Fruit fly (Drosophila melanogaster) whole organism, embryonic: ENCODE measurements around the gene CG4820.
A peak's percentile ranks its signal among the peaks of the same experiment; 100 is the strongest.

Experiments
- ATbp ChIP-seq: fragments of 200-800 bp; sonication (Bioruptor generic); optimal IDR thresholded peaks from 2 replicates; lab custom pipeline; 2017; ENCODE audit warnings: missing biosample characterization, mild to moderate bottlenecking, missing genetic modification characterization, missing genetic modification reagents
- Antp ChIP-seq: fragments of 200-800 bp; sonication (Bioruptor generic); optimal IDR thresholded peaks from 3 replicates; lab custom pipeline; 2016; ENCODE audit warnings: missing biosample characterization, missing genetic modification characterization
- Blimp-1 ChIP-seq: fragments of 200-800 bp; sonication (Bioruptor generic); optimal IDR thresholded peaks from 3 replicates; lab custom pipeline; 2018; ENCODE audit warnings: missing biosample characterization, missing genetic modification characterization, mild to moderate bottlenecking, moderate library complexity, missing genetic modification reagents
- CG10431 ChIP-seq: fragments of 200-800 bp; sonication (Bioruptor generic); optimal IDR thresholded peaks from 3 replicates; lab custom pipeline; 2018; ENCODE audit warnings: missing biosample characterization, mild to moderate bottlenecking, missing genetic modification characterization
- CG11093 ChIP-seq: fragments of 200-800 bp; sonication (Bioruptor generic); IDR thresholded peaks from 3 replicates; pipeline ENCODE4 v1.3.6; 2022; ENCODE audit warnings: missing biosample characterization, missing genetic modification characterization
- CG11504 ChIP-seq: fragments of 200-800 bp; sonication (Bioruptor generic); optimal IDR thresholded peaks from 3 replicates; lab custom pipeline; 2019; ENCODE audit warnings: missing biosample characterization, mild to moderate bottlenecking, missing genetic modification characterization, moderate library complexity
- CG12104 ChIP-seq: fragments of 200-800 bp; sonication (Bioruptor generic); optimal IDR thresholded peaks from 3 replicates; lab custom pipeline; 2016; ENCODE audit warnings: missing biosample characterization, missing genetic modification characterization
- CG14441 ChIP-seq: fragments of 200-800 bp; sonication (Bioruptor generic); IDR thresholded peaks from 2 replicates; pipeline ENCODE4 v1.3.6; 2022; ENCODE audit warnings: missing biosample characterization, missing genetic modification characterization
- CG14860 ChIP-seq: fragments of 200-800 bp; sonication (Bioruptor generic); IDR thresholded peaks from 3 replicates; pipeline ENCODE4 v1.3.6; 2022; ENCODE audit warnings: missing biosample characterization, missing genetic modification characterization; ENCODE audit not compliant: partially characterized antibody
- CG15269 ChIP-seq: fragments of 200-800 bp; sonication (Bioruptor generic); optimal IDR thresholded peaks from 2 replicates; lab custom pipeline; 2018; ENCODE audit warnings: missing biosample characterization, mild to moderate bottlenecking, missing genetic modification characterization, moderate library complexity
- CG15479 ChIP-seq: fragments of 200-800 bp; sonication (Bioruptor generic); optimal IDR thresholded peaks from 3 replicates; lab custom pipeline; 2019; ENCODE audit warnings: missing biosample characterization, mild to moderate bottlenecking, missing genetic modification characterization, moderate library complexity
- CG15601 ChIP-seq: fragments of 200-800 bp; sonication (Bioruptor generic); optimal IDR thresholded peaks from 3 replicates; lab custom pipeline; 2019; ENCODE audit warnings: missing biosample characterization, mild to moderate bottlenecking, missing genetic modification characterization, moderate library complexity
- CG15696 ChIP-seq: fragments of 200-800 bp; sonication (Bioruptor generic); optimal IDR thresholded peaks from 2 replicates; lab custom pipeline; 2019; ENCODE audit warnings: missing biosample characterization, mild to moderate bottlenecking, missing genetic modification characterization, moderate library complexity
- CG17359 ChIP-seq: fragments of 200-800 bp; sonication (Bioruptor generic); optimal IDR thresholded peaks from 3 replicates; lab custom pipeline; 2018; ENCODE audit warnings: missing biosample characterization, mild to moderate bottlenecking, missing genetic modification characterization, moderate library complexity
- CG17802 ChIP-seq: fragments of 200-800 bp; sonication (Bioruptor generic); optimal IDR thresholded peaks from 2 replicates; lab custom pipeline; 2018; ENCODE audit warnings: missing biosample characterization, mild to moderate bottlenecking, missing genetic modification characterization, moderate library complexity
- CG18476 ChIP-seq: fragments of 200-800 bp; sonication (Bioruptor generic); optimal IDR thresholded peaks from 2 replicates; lab custom pipeline; 2016; ENCODE audit warnings: missing biosample characterization, mild to moderate bottlenecking, missing genetic modification characterization
- CG30020 ChIP-seq: fragments of 200-800 bp; optimal IDR thresholded peaks from 2 replicates; lab custom pipeline; 2019; ENCODE audit warnings: missing biosample characterization, mild to moderate bottlenecking, missing genetic modification characterization, moderate library complexity
- CG31388 ChIP-seq: fragments of 200-800 bp; sonication (Bioruptor generic); optimal IDR thresholded peaks from 2 replicates; lab custom pipeline; 2016; ENCODE audit warnings: missing biosample characterization, missing genetic modification characterization
- CG4730 ChIP-seq: fragments of 200-800 bp; sonication (Bioruptor generic); IDR thresholded peaks from 2 replicates; pipeline ENCODE4 v1.3.6; 2022; ENCODE audit warnings: missing biosample characterization, missing genetic modification characterization
- CG6254 ChIP-seq: fragments of 200-800 bp; sonication (Bioruptor generic); optimal IDR thresholded peaks from 3 replicates; lab custom pipeline; 2017; ENCODE audit warnings: mild to moderate bottlenecking, missing biosample characterization, missing genetic modification reagents, missing genetic modification characterization
- CG8388 ChIP-seq: fragments of 200-800 bp; sonication (Bioruptor generic); optimal IDR thresholded peaks from 2 replicates; lab custom pipeline; 2019; ENCODE audit warnings: missing biosample characterization, mild to moderate bottlenecking, missing genetic modification characterization, moderate library complexity
- Deaf1 ChIP-seq: fragments of 200-800 bp; optimal IDR thresholded peaks from 3 replicates; lab custom pipeline; 2019; ENCODE audit warnings: missing biosample characterization, mild to moderate bottlenecking, missing genetic modification characterization, moderate library complexity
- Gsc ChIP-seq: fragments of 200-800 bp; sonication (Bioruptor generic); IDR thresholded peaks from 2 replicates; pipeline ENCODE4 v1.3.6; 2022; ENCODE audit warnings: missing biosample characterization, missing genetic modification characterization
- HLH3B ChIP-seq: fragments of 200-800 bp; sonication (Bioruptor generic); IDR thresholded peaks from 2 replicates; pipeline ENCODE4 v1.3.6; 2022; ENCODE audit warnings: missing biosample characterization, missing genetic modification characterization
- Kr ChIP-seq: fragments of 200-800 bp; sonication (Bioruptor generic); optimal IDR thresholded peaks from 2 replicates; lab custom pipeline; 2017; ENCODE audit warnings: missing biosample characterization, mild to moderate bottlenecking, missing genetic modification characterization
- Mrtf ChIP-seq: fragments of 200-800 bp; sonication (Bioruptor generic); IDR thresholded peaks from 3 replicates; pipeline ENCODE4 v1.3.6; 2022; ENCODE audit warnings: missing biosample characterization, missing genetic modification characterization
- NFAT ChIP-seq: fragments of 200-800 bp; sonication (Bioruptor generic); IDR thresholded peaks from 2 replicates; pipeline ENCODE4 v1.3.6; 2022; ENCODE audit warnings: missing biosample characterization, missing genetic modification characterization
- PHDP ChIP-seq: fragments of 200-800 bp; sonication (Bioruptor generic); optimal IDR thresholded peaks from 3 replicates; lab custom pipeline; 2018; ENCODE audit warnings: missing biosample characterization, mild to moderate bottlenecking, missing genetic modification characterization, moderate library complexity
- Pdp1 ChIP-seq, 2 experiments: fragments of 200-800 bp; sonication (Bioruptor generic); optimal IDR thresholded peaks; 3 replicates each; lab custom pipeline; 2016; ENCODE audit warnings: missing biosample characterization in 2 of 2, missing genetic modification characterization in 2 of 2, mild to moderate bottlenecking in 1 of 2, moderate library complexity in 1 of 2
- Ptx1 ChIP-seq: fragments of 200-800 bp; sonication (Bioruptor generic); IDR thresholded peaks from 2 replicates; pipeline ENCODE4 v1.3.6; 2022; ENCODE audit warnings: missing biosample characterization, missing genetic modification characterization
- Ravus ChIP-seq: fragments of 200-800 bp; sonication (Bioruptor generic); IDR thresholded peaks from 2 replicates; pipeline ENCODE4 v1.3.6; 2022; ENCODE audit warnings: missing biosample characterization, missing genetic modification characterization
- Xbp1 ChIP-seq: fragments of 200-800 bp; sonication (Bioruptor generic); optimal IDR thresholded peaks from 3 replicates; lab custom pipeline; 2016; ENCODE audit warnings: missing biosample characterization, mild to moderate bottlenecking, missing genetic modification characterization
- ab ChIP-seq: fragments of 200-800 bp; sonication (Bioruptor generic); optimal IDR thresholded peaks from 2 replicates; lab custom pipeline; 2016; ENCODE audit warnings: missing biosample characterization, missing genetic modification characterization
- br ChIP-seq: fragments of >200 bp; optimal IDR thresholded peaks from 2 replicates; lab custom pipeline; 2017
- cad ChIP-seq: fragments of >200 bp; optimal IDR thresholded peaks from 2 replicates; lab custom pipeline; 2017; ENCODE audit warnings: missing biosample characterization, missing genetic modification characterization
- klu ChIP-seq: fragments of 200-800 bp; sonication (Bioruptor generic); IDR thresholded peaks from 2 replicates; pipeline ENCODE4 v1.3.6; 2022; ENCODE audit warnings: missing biosample characterization, missing genetic modification characterization
- lab ChIP-seq: fragments of 200-800 bp; sonication (Bioruptor generic); optimal IDR thresholded peaks from 3 replicates; lab custom pipeline; 2017; ENCODE audit warnings: missing biosample characterization, missing genetic modification characterization, mild to moderate bottlenecking, moderate library complexity, missing genetic modification reagents
- nerfin-1 ChIP-seq: fragments of 200-800 bp; sonication (Bioruptor generic); optimal IDR thresholded peaks from 3 replicates; lab custom pipeline; 2019; ENCODE audit warnings: missing biosample characterization, mild to moderate bottlenecking, missing genetic modification characterization, moderate library complexity
- pb ChIP-seq: fragments of 200-800 bp; sonication (Bioruptor generic); optimal IDR thresholded peaks from 3 replicates; lab custom pipeline; 2016; ENCODE audit warnings: missing biosample characterization, missing genetic modification characterization
- pfk ChIP-seq: fragments of 200-800 bp; sonication (Bioruptor generic); optimal IDR thresholded peaks from 2 replicates; lab custom pipeline; 2018; ENCODE audit warnings: missing biosample characterization, mild to moderate bottlenecking, missing genetic modification characterization, moderate library complexity
- prd ChIP-seq, 3 experiments: fragments of >200 bp in 2 of 3; fragments of 200-800 bp in 1 of 3; sonication (Bioruptor generic) in 1 of 3; optimal IDR thresholded peaks in 2 of 3; IDR thresholded peaks in 1 of 3; 2 replicates in 2 of 3; 3 replicates in 1 of 3; pipeline versions ENCODE4 v1.3.6 to Lab custom; 2017 to 2022; ENCODE audit warnings: missing biosample characterization in 1 of 3, missing genetic modification characterization in 1 of 3
- pum ChIP-seq: fragments of 200-800 bp; sonication (Bioruptor generic); optimal IDR thresholded peaks from 2 replicates; lab custom pipeline; 2016; ENCODE audit warnings: missing biosample characterization, missing genetic modification characterization
- ranshi ChIP-seq: fragments of 200-800 bp; sonication (Bioruptor generic); IDR thresholded peaks from 2 replicates; pipeline ENCODE4 v1.3.6; 2022; ENCODE audit warnings: missing biosample characterization, missing genetic modification characterization
- schlank ChIP-seq: fragments of 200-800 bp; sonication (Bioruptor generic); optimal IDR thresholded peaks from 2 replicates; lab custom pipeline; 2018; ENCODE audit warnings: missing biosample characterization, mild to moderate bottlenecking, missing genetic modification characterization
- sob ChIP-seq: fragments of 200-800 bp; sonication (Bioruptor generic); IDR thresholded peaks from 2 replicates; pipeline ENCODE4 v1.3.6; 2022; ENCODE audit warnings: missing biosample characterization, missing genetic modification characterization
- stc ChIP-seq: fragments of 200-800 bp; sonication (Bioruptor generic); IDR thresholded peaks from 2 replicates; pipeline ENCODE4 v1.3.6; 2022; ENCODE audit warnings: missing biosample characterization, missing genetic modification characterization
- tap ChIP-seq: fragments of 200-800 bp; optimal IDR thresholded peaks from 3 replicates; lab custom pipeline; 2019; ENCODE audit warnings: missing biosample characterization, mild to moderate bottlenecking, missing genetic modification characterization, moderate library complexity
- tio ChIP-seq: fragments of 200-800 bp; sonication (Bioruptor generic); optimal IDR thresholded peaks from 2 replicates; lab custom pipeline; 2017; ENCODE audit warnings: missing biosample characterization, missing genetic modification characterization, inconsistent platforms
- trem ChIP-seq: fragments of 200-800 bp; optimal IDR thresholded peaks from 3 replicates; lab custom pipeline; 2019; ENCODE audit warnings: missing biosample characterization, mild to moderate bottlenecking, missing genetic modification characterization, moderate library complexity
- twi ChIP-seq: fragments of 200-800 bp; optimal IDR thresholded peaks from 2 replicates; lab custom pipeline; 2019; ENCODE audit warnings: missing biosample characterization, mild to moderate bottlenecking, missing genetic modification characterization, moderate library complexity

CG4820 gene

dm6 chr3R:11226496-11226895, 10.2 kb downstream of the CG4820 start, which contains the start of gene CG17726 (continued):
- TF ChIP-seq Mrtf (peak; percentile 96), CG10431 (GFP tag; lab: Kevin White, UChicago) (peak; percentile 91), CG15696 (tag; lab: Kevin White, UChicago) (peak; percentile 96), CG11504 (tag; lab: Kevin White, UChicago) (peak; percentile 95), HLH3B (peak; percentile 99), CG8388 (GFP tag; lab: Kevin White, UChicago) (peak; percentile 98), tap (tag; lab: Kevin White, UChicago) (peak; percentile 98), CG31388 (GFP tag; lab: Kevin White, UChicago) (peak; percentile 97), pb (GFP tag; lab: Kevin White, UChicago) (peak; percentile 57), Antp (GFP tag; lab: Kevin White, UChicago) (peak; percentile 80), lab (GFP tag; lab: Kevin White, UChicago) (no peak), nerfin-1 (tag; lab: Kevin White, UChicago) (peak; percentile 93), CG15601 (peak; percentile 97), Pdp1 (GFP tag; optimal IDR thresholded peaks at IDR 0.05; lab: Kevin White, UChicago) (peak; percentile 90 to 95), klu (GFP tag; lab: Robert Waterston, UW) (peak; percentile 92), pfk (GFP tag; lab: Kevin White, UChicago) (no peak), Ptx1 (GFP tag; lab: Robert Waterston, UW) (peak; percentile 98), ab (peak; percentile 27), stc (GFP tag; lab: Robert Waterston, UW) (peak; percentile 99), CG18476 (GFP tag; lab: Kevin White, UChicago) (peak; percentile 96), trem (tag; lab: Kevin White, UChicago) (peak; percentile 99), PHDP (tag; lab: Kevin White, UChicago) (peak; percentile 99), sob (GFP tag; lab: Robert Waterston, UW) (peak; percentile 97), Xbp1 (GFP tag; lab: Kevin White, UChicago) (peak; percentile 98), prd (optimal IDR thresholded peaks at IDR 0.05; lab: Kevin White, UChicago) (no peak), prd (GFP tag; IDR thresholded peaks at IDR 0.05; lab: Robert Waterston, UW) (peak; percentile 99), ranshi (peak; percentile 98), CG17359 (tag; lab: Kevin White, UChicago) (peak; percentile 98), CG12104 (GFP tag; lab: Kevin White, UChicago) (peak; percentile 89), CG17802 (peak; percentile 69), cad (GFP tag; lab: Kevin White, UChicago) (no peak), ATbp (GFP tag; lab: Kevin White, UChicago) (peak; percentile 95), CG14860 (GFP tag; lab: Robert Waterston, UW) (no peak), tio (no peak), CG15269 (tag; lab: Kevin White, UChicago) (peak; percentile 98), Gsc (GFP tag; lab: Robert Waterston, UW) (peak; percentile 86), br (lab: Kevin White, UChicago) (no peak), CG4730 (peak; percentile 98), Kr (no peak), Deaf1 (tag; lab: Kevin White, UChicago) (peak; percentile 85), CG6254 (GFP tag; lab: Kevin White, UChicago) (peak; percentile 92), pum (GFP tag; lab: Kevin White, UChicago) (peak; percentile 88), CG15479 (GFP tag; lab: Kevin White, UChicago) (peak; percentile 65), CG30020 (tag; lab: Kevin White, UChicago) (peak; percentile 87), Ravus (GFP tag; lab: Robert Waterston, UW) (peak; percentile 95), Blimp-1 (GFP tag; lab: Kevin White, UChicago) (peak; percentile 94), NFAT (GFP tag; lab: Robert Waterston, UW) (peak; percentile 90), CG14441 (GFP tag; lab: Robert Waterston, UW) (peak; percentile 97), schlank (peak; percentile 88), twi (tag; lab: Kevin White, UChicago) (peak; percentile 96), CG11093 (GFP tag; lab: Robert Waterston, UW) (peak; percentile 95)
